Fruit fly (Drosophila melanogaster) whole organism, adult: ENCODE results near the gene Plzf.

ENCODE experiments used
- CG11617 ChIP-seq: fragments of 200-800 bp; sonication (Bioruptor generic); optimal IDR thresholded peaks from 2 replicates; lab custom pipeline; 2017; ENCODE audit warnings: mild to moderate bottlenecking, missing biosample characterization, missing genetic modification reagents, missing genetic modification characterization
- CG1620 ChIP-seq: fragments of 200-800 bp; sonication (Bioruptor generic); optimal IDR thresholded peaks from 2 replicates; lab custom pipeline; 2016; ENCODE audit warnings: missing biosample characterization, missing genetic modification characterization
- CG33017 ChIP-seq: fragments of 200-800 bp; sonication (Bioruptor generic); optimal IDR thresholded peaks from 2 replicates; lab custom pipeline; 2018; ENCODE audit warnings: missing biosample characterization, mild to moderate bottlenecking, missing genetic modification characterization, moderate library complexity
- CG5204 ChIP-seq: fragments of 200-800 bp; sonication (Bioruptor generic); optimal IDR thresholded peaks from 2 replicates; lab custom pipeline; 2016; ENCODE audit warnings: missing biosample characterization, missing genetic modification characterization
- Crg-1 ChIP-seq: fragments of 200-800 bp; sonication (Bioruptor generic); optimal IDR thresholded peaks from 2 replicates; lab custom pipeline; 2016; ENCODE audit warnings: missing biosample characterization, missing genetic modification characterization
- Mnt ChIP-seq: fragments of 200-800 bp; sonication (Bioruptor generic); optimal IDR thresholded peaks from 2 replicates; lab custom pipeline; 2016; ENCODE audit warnings: missing biosample characterization, mild to moderate bottlenecking, missing genetic modification characterization
- bab1 ChIP-seq: fragments of 200-800 bp; sonication (Bioruptor generic); optimal IDR thresholded peaks from 3 replicates; lab custom pipeline; 2019; ENCODE audit warnings: missing biosample characterization, mild to moderate bottlenecking, missing genetic modification characterization, moderate library complexity
- kay ChIP-seq: fragments of 200-800 bp; sonication (Bioruptor generic); peaks from one replicate; lab custom pipeline; 2016; ENCODE audit warnings: missing biosample characterization, missing genetic modification characterization, borderline replicate concordance
- tj ChIP-seq: fragments of 200-800 bp; sonication (Bioruptor generic); optimal IDR thresholded peaks from 3 replicates; lab custom pipeline; 2017; ENCODE audit warnings: missing biosample characterization, mild to moderate bottlenecking, missing genetic modification characterization, moderate library complexity
- toe ChIP-seq: fragments of 200-800 bp; sonication (Bioruptor generic); optimal IDR thresholded peaks from 2 replicates; lab custom pipeline; 2016; ENCODE audit warnings: missing biosample characterization, missing genetic modification characterization

DNA sequence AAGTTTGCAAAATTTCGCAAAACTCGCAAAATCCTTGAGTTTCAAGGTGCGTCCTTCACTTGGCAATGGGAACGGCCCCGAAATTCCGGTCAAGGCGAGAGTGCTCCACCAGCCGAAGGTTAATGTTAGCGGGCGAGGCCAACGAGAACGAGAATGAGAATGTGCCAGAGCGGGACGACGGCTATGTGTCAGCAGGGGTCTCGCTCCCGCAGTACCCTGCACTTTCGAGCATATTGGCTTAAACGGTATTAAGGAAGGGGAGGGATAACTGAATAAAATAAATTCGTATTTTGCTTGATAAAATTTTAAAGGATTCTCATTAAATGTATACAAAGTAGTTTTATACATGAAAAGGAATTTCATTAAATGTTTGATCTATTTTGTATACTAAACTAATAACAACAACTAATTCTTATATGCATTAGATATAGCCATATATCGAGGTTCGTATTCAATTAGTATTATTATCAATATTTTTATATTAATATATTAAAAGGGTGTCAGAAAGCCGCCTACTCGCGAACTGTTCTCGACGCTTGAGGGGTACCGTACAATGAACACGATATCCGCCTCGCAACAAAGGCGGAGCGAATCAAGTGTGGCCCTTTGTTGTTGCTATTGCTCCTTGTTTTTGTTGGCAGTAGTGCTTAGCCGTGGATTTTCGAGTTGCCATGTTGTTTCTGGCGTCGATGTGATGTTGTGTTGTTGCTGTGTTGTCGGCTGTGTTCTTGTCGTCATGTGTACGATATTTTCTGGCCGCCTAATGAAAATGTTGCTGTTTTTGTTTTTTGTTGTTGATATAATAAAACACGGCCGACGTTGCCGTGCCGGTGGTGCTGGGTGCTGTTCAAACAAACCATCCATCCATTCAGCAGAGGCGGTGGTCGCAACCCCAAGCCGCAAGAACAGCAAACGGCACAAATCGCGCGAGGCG, 42.1 kb downstream of the Plzf start:
- peak; percentile 63 for TF ChIP-seq tj (GFP tag; lab: Kevin White, UChicago)
- TF ChIP-seq CG5204 (GFP tag; lab: Kevin White, UChicago): peak; percentile 72
- TF ChIP-seq Crg-1 (GFP tag; lab: Kevin White, UChicago): peak; percentile 69
- TF ChIP-seq CG11617 (GFP tag; lab: Kevin White, UChicago): peak; percentile 90
- peak; percentile 94 for TF ChIP-seq CG33017 (tag; lab: Kevin White, UChicago)
- peak; percentile 93 for TF ChIP-seq kay
- no peak for TF ChIP-seq Mnt
- peak; percentile 79 for TF ChIP-seq toe (GFP tag; lab: Kevin White, UChicago)
- TF ChIP-seq bab1 (GFP tag; lab: Kevin White, UChicago): peak; percentile 80
- peak; percentile 53 for TF ChIP-seq CG1620 (GFP tag; lab: Kevin White, UChicago)
